Worm (Caenorhabditis elegans): Measurements from ENCODE around the gene T07A5.7.
A peak's percentile ranks its signal among the peaks of the same experiment; 100 is the strongest.

DNA sequence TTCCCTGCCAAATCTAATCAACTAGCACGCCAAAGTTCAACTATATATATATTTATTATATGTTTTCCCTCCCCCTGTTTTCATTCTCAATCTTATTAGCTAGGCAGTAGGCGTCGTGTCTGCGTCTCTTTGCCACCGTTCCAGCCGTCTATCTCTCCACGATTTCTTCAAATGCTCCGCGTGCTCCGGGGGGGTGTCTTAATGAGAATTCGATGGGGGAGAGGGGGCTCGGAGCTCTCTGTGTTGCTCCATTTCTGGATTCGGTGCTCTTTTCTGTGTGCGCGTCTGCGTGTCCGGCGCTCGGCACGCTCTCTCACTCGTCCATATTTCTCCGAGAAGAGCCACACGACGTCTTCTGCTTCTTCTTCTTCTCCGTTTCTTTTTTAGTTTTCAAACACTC lies 26.7 kb downstream of the T07A5.7 start:
- TF ChIP-seq pha-4 (tag; optimal IDR thresholded peaks at IDR 0.05), result no peak
- no peak for TF ChIP-seq nhr-2 (tag; optimal IDR thresholded peaks at IDR 0.05)
- TF ChIP-seq unc-62 (GFP tag; optimal IDR thresholded peaks at IDR 0.05), result no peak
- no peak for TF ChIP-seq zip-8 (tag; optimal IDR thresholded peaks at IDR 0.05)
- TF ChIP-seq ces-1 (GFP tag; optimal IDR thresholded peaks at IDR 0.05), result peak; percentile 99
- no peak for TF ChIP-seq elt-3 (tag; optimal IDR thresholded peaks at IDR 0.05)
- no peak for TF ChIP-seq unc-39 (tag; optimal IDR thresholded peaks at IDR 0.05)
- TF ChIP-seq tbx-8 (GFP tag; optimal IDR thresholded peaks at IDR 0.05), result no peak
- no peak for TF ChIP-seq ztf-11 (tag; optimal IDR thresholded peaks at IDR 0.05)
- no peak for TF ChIP-seq flh-1 (GFP tag; optimal IDR thresholded peaks at IDR 0.05)
- TF ChIP-seq lsy-2 (tag; optimal IDR thresholded peaks at IDR 0.05), result peak; percentile 0
- TF ChIP-seq mep-1 (tag; optimal IDR thresholded peaks at IDR 0.05), result no peak
